Fruit fly (Drosophila melanogaster) whole organism, embryonic: ENCODE results near the gene CG13991.

ENCODE experiments used
- Atf-2 ChIP-seq: fragments of 200-800 bp; sonication (Bioruptor generic); optimal IDR thresholded peaks from 2 replicates; lab custom pipeline; 2016; ENCODE audit warnings: missing biosample characterization, missing genetic modification characterization
- CG12236 ChIP-seq: fragments of 200-800 bp; sonication (Bioruptor generic); optimal IDR thresholded peaks from 2 replicates; lab custom pipeline; 2016; ENCODE audit warnings: missing biosample characterization, missing genetic modification characterization
- CG1233 ChIP-seq: fragments of 200-800 bp; sonication (Bioruptor generic); optimal IDR thresholded peaks from 4 replicates; lab custom pipeline; 2018; ENCODE audit warnings: missing biosample characterization, mild to moderate bottlenecking, missing genetic modification characterization
- CG12769 ChIP-seq: fragments of 200-800 bp; sonication (Bioruptor generic); optimal IDR thresholded peaks from 2 replicates; lab custom pipeline; 2019; ENCODE audit warnings: missing biosample characterization, mild to moderate bottlenecking, missing genetic modification characterization, moderate library complexity
- CG12942 ChIP-seq: fragments of 200-800 bp; sonication (Bioruptor generic); optimal IDR thresholded peaks from 3 replicates; lab custom pipeline; 2016; ENCODE audit warnings: missing biosample characterization, missing genetic modification characterization
- CG15696 ChIP-seq: fragments of 200-800 bp; sonication (Bioruptor generic); optimal IDR thresholded peaks from 2 replicates; lab custom pipeline; 2019; ENCODE audit warnings: missing biosample characterization, mild to moderate bottlenecking, missing genetic modification characterization, moderate library complexity
- CG17912 ChIP-seq: fragments of 200-800 bp; sonication (Bioruptor generic); optimal IDR thresholded peaks from 2 replicates; lab custom pipeline; 2018; ENCODE audit warnings: missing biosample characterization, mild to moderate bottlenecking, missing genetic modification characterization
- CG1832 ChIP-seq: fragments of 200-800 bp; sonication (Bioruptor generic); optimal IDR thresholded peaks from 2 replicates; lab custom pipeline; 2017; ENCODE audit warnings: missing biosample characterization, mild to moderate bottlenecking, missing genetic modification characterization, inconsistent platforms
- CG2202 ChIP-seq: fragments of 200-800 bp; sonication (Bioruptor generic); optimal IDR thresholded peaks from 2 replicates; lab custom pipeline; 2018; ENCODE audit warnings: missing biosample characterization, mild to moderate bottlenecking, missing genetic modification characterization
- CG2889 ChIP-seq: fragments of 200-800 bp; sonication (Bioruptor generic); IDR thresholded peaks from 3 replicates; pipeline ENCODE4 v1.3.6; 2022; ENCODE audit warnings: missing biosample characterization, missing genetic modification characterization
- CG30431 ChIP-seq: fragments of 200-800 bp; sonication (Bioruptor generic); optimal IDR thresholded peaks from 2 replicates; lab custom pipeline; 2017; ENCODE audit warnings: missing biosample characterization, missing genetic modification characterization
- CG31388 ChIP-seq: fragments of 200-800 bp; sonication (Bioruptor generic); optimal IDR thresholded peaks from 2 replicates; lab custom pipeline; 2016; ENCODE audit warnings: missing biosample characterization, missing genetic modification characterization
- CG4404 ChIP-seq: fragments of 200-800 bp; sonication (Bioruptor generic); IDR thresholded peaks from 2 replicates; pipeline ENCODE4 v1.3.6; 2022; ENCODE audit warnings: missing biosample characterization, missing genetic modification characterization
- CG4854 ChIP-seq: fragments of 200-800 bp; sonication (Bioruptor generic); optimal IDR thresholded peaks from 2 replicates; lab custom pipeline; 2016; ENCODE audit warnings: missing biosample characterization, missing genetic modification characterization, inconsistent platforms
- CG6272 ChIP-seq: fragments of 200-800 bp; sonication (Bioruptor generic); IDR thresholded peaks from 2 replicates; pipeline ENCODE4 v1.3.6; 2022; ENCODE audit warnings: missing biosample characterization, missing genetic modification characterization
- CG6683 ChIP-seq: fragments of 200-800 bp; sonication (Bioruptor generic); optimal IDR thresholded peaks from 2 replicates; lab custom pipeline; 2017; ENCODE audit warnings: missing biosample characterization, mild to moderate bottlenecking, missing genetic modification characterization, missing genetic modification reagents
- D19A ChIP-seq: fragments of 200-800 bp; optimal IDR thresholded peaks from 3 replicates; lab custom pipeline; 2019; ENCODE audit warnings: missing biosample characterization, mild to moderate bottlenecking, missing genetic modification characterization, moderate library complexity
- Ets65A ChIP-seq: fragments of 200-800 bp; sonication (Bioruptor generic); peaks from one replicate; lab custom pipeline; 2016; ENCODE audit warnings: missing biosample characterization, missing genetic modification characterization
- Ets97D ChIP-seq: fragments of 200-800 bp; sonication (Bioruptor generic); optimal IDR thresholded peaks from 3 replicates; lab custom pipeline; 2016; ENCODE audit warnings: missing biosample characterization, missing genetic modification characterization
- Hr78 ChIP-seq, 2 experiments: fragments of 200-800 bp in 1 of 2; fragments of >200 bp in 1 of 2; sonication (Bioruptor generic) in 1 of 2; optimal IDR thresholded peaks; 2 replicates each; lab custom pipeline; 2017 to 2019; ENCODE audit warnings: missing biosample characterization in 2 of 2, missing genetic modification characterization in 2 of 2, mild to moderate bottlenecking in 1 of 2, moderate library complexity in 1 of 2
- MTF-1 ChIP-seq: fragments of 200-800 bp; sonication (Bioruptor generic); optimal IDR thresholded peaks from 2 replicates; lab custom pipeline; 2018; ENCODE audit warnings: missing biosample characterization, mild to moderate bottlenecking, missing genetic modification characterization, borderline replicate concordance
- Med ChIP-seq: fragments of 200-800 bp; sonication (Bioruptor generic); peaks from one replicate; lab custom pipeline; 2016; ENCODE audit warnings: missing biosample characterization, missing genetic modification characterization, mild to moderate bottlenecking, inconsistent platforms, moderate library complexity
- Oli ChIP-seq: fragments of 200-800 bp; sonication (Bioruptor generic); optimal IDR thresholded peaks from 2 replicates; lab custom pipeline; 2018; ENCODE audit warnings: missing biosample characterization, mild to moderate bottlenecking, missing genetic modification characterization, moderate library complexity
- Opbp ChIP-seq: fragments of 200-800 bp; sonication (Bioruptor generic); IDR thresholded peaks from 3 replicates; pipeline ENCODE4 v1.3.6; 2022; ENCODE audit warnings: missing biosample characterization, missing genetic modification characterization; ENCODE audit not compliant: partially characterized antibody
- Pdp1 ChIP-seq, 2 experiments: fragments of 200-800 bp; sonication (Bioruptor generic); optimal IDR thresholded peaks; 3 replicates each; lab custom pipeline; 2016; ENCODE audit warnings: missing biosample characterization in 2 of 2, missing genetic modification characterization in 2 of 2, mild to moderate bottlenecking in 1 of 2, moderate library complexity in 1 of 2
- Side ChIP-seq: fragments of 200-800 bp; sonication (Bioruptor generic); optimal IDR thresholded peaks from 2 replicates; lab custom pipeline; 2016; ENCODE audit warnings: missing biosample characterization, missing genetic modification characterization
- TFAM ChIP-seq: fragments of 200-800 bp; sonication (Bioruptor generic); optimal IDR thresholded peaks from 2 replicates; lab custom pipeline; 2017; ENCODE audit warnings: missing biosample characterization, missing genetic modification characterization, inconsistent platforms
- Trl ChIP-seq, 3 experiments: fragments of >200 bp in 2 of 3; fragments of 200-800 bp in 1 of 3; sonication (Bioruptor generic) in 1 of 3; optimal IDR thresholded peaks; 2 replicates in 1 of 3; 3 replicates in 2 of 3; lab custom pipeline; 2016 to 2017; ENCODE audit warnings: missing biosample characterization in 1 of 3, missing genetic modification characterization in 1 of 3
- abd-A ChIP-seq: fragments of 200-800 bp; sonication (Bioruptor generic); optimal IDR thresholded peaks from 3 replicates; lab custom pipeline; 2019; ENCODE audit warnings: missing biosample characterization, mild to moderate bottlenecking, missing genetic modification characterization, moderate library complexity
- ara ChIP-seq: fragments of 200-800 bp; sonication (Bioruptor generic); IDR thresholded peaks from 2 replicates; pipeline ENCODE4 v1.3.6; 2022; ENCODE audit warnings: missing biosample characterization, missing genetic modification characterization
- az2 ChIP-seq: fragments of 200-800 bp; sonication (Bioruptor generic); optimal IDR thresholded peaks from 3 replicates; lab custom pipeline; 2016; ENCODE audit warnings: missing biosample characterization, missing genetic modification characterization
- cg ChIP-seq: fragments of 200-800 bp; sonication (Bioruptor generic); optimal IDR thresholded peaks from 3 replicates; lab custom pipeline; 2019; ENCODE audit warnings: missing biosample characterization, mild to moderate bottlenecking, missing genetic modification characterization, moderate library complexity
- crol ChIP-seq: fragments of 200-800 bp; sonication (Bioruptor generic); IDR thresholded peaks from 2 replicates; pipeline ENCODE4 v1.3.6; 2022; ENCODE audit warnings: missing biosample characterization, missing genetic modification characterization
- dimm ChIP-seq: fragments of 200-800 bp; sonication (Bioruptor generic); IDR thresholded peaks from 2 replicates; pipeline ENCODE4 v1.3.6; 2022; ENCODE audit warnings: missing biosample characterization, missing genetic modification characterization
- eyg ChIP-seq: fragments of 200-800 bp; sonication (Bioruptor generic); optimal IDR thresholded peaks from 3 replicates; lab custom pipeline; 2016; ENCODE audit warnings: missing biosample characterization, missing genetic modification characterization
- her ChIP-seq: fragments of 200-800 bp; sonication (Bioruptor generic); optimal IDR thresholded peaks from 2 replicates; lab custom pipeline; 2016; ENCODE audit warnings: missing biosample characterization, missing genetic modification characterization
- jing ChIP-seq: fragments of 200-800 bp; sonication (Bioruptor generic); optimal IDR thresholded peaks from 2 replicates; lab custom pipeline; 2018; ENCODE audit warnings: missing biosample characterization, mild to moderate bottlenecking, missing genetic modification characterization
- kah ChIP-seq: fragments of 200-800 bp; sonication (Bioruptor generic); optimal IDR thresholded peaks from 2 replicates; lab custom pipeline; 2018; ENCODE audit warnings: missing biosample characterization, mild to moderate bottlenecking, missing genetic modification characterization
- maf-S ChIP-seq: fragments of 200-800 bp; sonication (Bioruptor generic); optimal IDR thresholded peaks from 2 replicates; lab custom pipeline; 2016; ENCODE audit warnings: missing biosample characterization, missing genetic modification characterization
- mirr ChIP-seq: fragments of 200-800 bp; sonication (Bioruptor generic); optimal IDR thresholded peaks from 3 replicates; lab custom pipeline; 2018; ENCODE audit warnings: missing biosample characterization, mild to moderate bottlenecking, missing genetic modification characterization
- nau ChIP-seq: fragments of 200-800 bp; sonication (Bioruptor generic); optimal IDR thresholded peaks from 3 replicates; lab custom pipeline; 2017; ENCODE audit warnings: missing biosample characterization, mild to moderate bottlenecking, missing genetic modification characterization, missing genetic modification reagents
- oc ChIP-seq: fragments of 200-800 bp; sonication (Bioruptor generic); optimal IDR thresholded peaks from 2 replicates; lab custom pipeline; 2018; ENCODE audit warnings: missing biosample characterization, mild to moderate bottlenecking, missing genetic modification characterization, moderate library complexity
- p53 ChIP-seq: fragments of 200-800 bp; sonication (Bioruptor generic); optimal IDR thresholded peaks from 2 replicates; lab custom pipeline; 2016; ENCODE audit warnings: missing biosample characterization, missing genetic modification characterization
- sens-2 ChIP-seq: fragments of 200-800 bp; sonication (Bioruptor generic); IDR thresholded peaks from 2 replicates; pipeline ENCODE4 v1.3.6; 2022; ENCODE audit warnings: missing biosample characterization, missing genetic modification characterization
- slp2 ChIP-seq: fragments of 200-800 bp; sonication (Bioruptor generic); optimal IDR thresholded peaks from 2 replicates; lab custom pipeline; 2016; ENCODE audit warnings: missing biosample characterization, missing genetic modification characterization
- tup ChIP-seq: fragments of 200-800 bp; sonication (Bioruptor generic); optimal IDR thresholded peaks from 2 replicates; lab custom pipeline; 2016; ENCODE audit warnings: missing biosample characterization, mild to moderate bottlenecking, missing genetic modification characterization, moderate library complexity
- twi ChIP-seq: fragments of 200-800 bp; optimal IDR thresholded peaks from 2 replicates; lab custom pipeline; 2019; ENCODE audit warnings: missing biosample characterization, mild to moderate bottlenecking, missing genetic modification characterization, moderate library complexity

The CG13991 gene

dm6 chr2L:6186356-6186755, 47.2 kb downstream of the CG13991 start:
- no peak for TF ChIP-seq Opbp (GFP tag; lab: Robert Waterston, UW)
- TF ChIP-seq Side (GFP tag; lab: Kevin White, UChicago): no peak
- TF ChIP-seq CG1832: peak; percentile 20
- TF ChIP-seq CG31388 (GFP tag; lab: Kevin White, UChicago): no peak
- TF ChIP-seq CG1233 (GFP tag; lab: Kevin White, UChicago): no peak
- no peak for TF ChIP-seq ara (GFP tag; lab: Robert Waterston, UW)
- TF ChIP-seq TFAM (GFP tag; lab: Kevin White, UChicago): no peak
- no peak for TF ChIP-seq MTF-1 (GFP tag; lab: Kevin White, UChicago)
- TF ChIP-seq dimm: no peak
- no peak for TF ChIP-seq CG6683 (GFP tag; lab: Kevin White, UChicago)
- TF ChIP-seq Hr78 (GFP tag; optimal IDR thresholded peaks at IDR 0.05; lab: Kevin White, UChicago): no peak
- TF ChIP-seq jing (GFP tag; lab: Kevin White, UChicago): no peak
- no peak for TF ChIP-seq mirr
- TF ChIP-seq eyg (GFP tag; lab: Kevin White, UChicago): no peak
- TF ChIP-seq D19A (tag; lab: Kevin White, UChicago): no peak
- TF ChIP-seq CG15696 (tag; lab: Kevin White, UChicago): no peak
- no peak for TF ChIP-seq CG4404 (GFP tag; lab: Robert Waterston, UW)
- TF ChIP-seq tup (GFP tag; lab: Kevin White, UChicago): no peak
- TF ChIP-seq Ets97D (GFP tag; lab: Kevin White, UChicago): no peak
- no peak for TF ChIP-seq CG12236
- no peak for TF ChIP-seq twi (tag; lab: Kevin White, UChicago)
- TF ChIP-seq CG2889 (GFP tag; lab: Robert Waterston, UW): 0 out of 3 replicates have a peak, but pooled peaks have one; percentile 35
- TF ChIP-seq CG12942: no peak
- no peak for TF ChIP-seq Atf-2 (GFP tag; lab: Kevin White, UChicago)
- TF ChIP-seq Med (GFP tag; lab: Kevin White, UChicago): peak; percentile 26
- TF ChIP-seq abd-A (tag; lab: Kevin White, UChicago): peak; percentile 64
- TF ChIP-seq sens-2 (GFP tag; lab: Robert Waterston, UW): 0 out of 2 replicates have a peak, but pooled peaks have one; percentile 11
- TF ChIP-seq oc: no peak
- no peak for TF ChIP-seq her
- TF ChIP-seq CG6272 (GFP tag; lab: Robert Waterston, UW): no peak
- no peak for TF ChIP-seq Oli (tag; lab: Kevin White, UChicago)
- peak; percentile 45 for TF ChIP-seq crol (GFP tag; lab: Robert Waterston, UW)
- no peak for TF ChIP-seq cg (GFP tag; lab: Kevin White, UChicago)
- TF ChIP-seq CG2202: no peak
- TF ChIP-seq Ets65A (GFP tag; lab: Kevin White, UChicago): peak; percentile 61
- no peak for TF ChIP-seq CG30431 (GFP tag; lab: Kevin White, UChicago)
- no peak for TF ChIP-seq p53 (GFP tag; lab: Kevin White, UChicago)
- no peak for TF ChIP-seq maf-S (GFP tag; lab: Kevin White, UChicago)
- no peak for TF ChIP-seq nau (GFP tag; lab: Kevin White, UChicago)
- TF ChIP-seq kah: no peak
- TF ChIP-seq slp2: no peak
- TF ChIP-seq Trl (optimal IDR thresholded peaks at IDR 0.05; lab: Kevin White, UChicago): peak; percentile 28 to 55
- TF ChIP-seq Trl (GFP tag; optimal IDR thresholded peaks at IDR 0.05; lab: Kevin White, UChicago): no peak
- TF ChIP-seq CG17912 (GFP tag; lab: Kevin White, UChicago): no peak
- no peak for TF ChIP-seq az2 (GFP tag; lab: Kevin White, UChicago)
- TF ChIP-seq CG4854 (GFP tag; lab: Kevin White, UChicago): no peak
- TF ChIP-seq Pdp1 (GFP tag; optimal IDR thresholded peaks at IDR 0.05; lab: Kevin White, UChicago): no peak
- no peak for TF ChIP-seq CG12769 (tag; lab: Kevin White, UChicago)
